Worm (Caenorhabditis elegans) whole organism, L4/young adult: Measurements from ENCODE around the gene tra-2.

Experiments used
- W03F9.2 ChIP-seq: fragments of 150-350 bp; optimal IDR thresholded peaks from 2 replicates; lab custom pipeline; 2014; ENCODE audit warnings: missing biosample characterization, missing genetic modification characterization
- dao-5 ChIP-seq: sonication (generic microtip); optimal IDR thresholded peaks from 2 replicates; lab custom pipeline; 2016; ENCODE audit warnings: missing genotype, missing genetic modification characterization, moderate library complexity, missing compliant biosample characterization
- him-1 ChIP-seq: sonication (generic microtip); optimal IDR thresholded peaks from 2 replicates; lab custom pipeline; 2016; ENCODE audit warnings: missing genotype, missing genetic modification reagents, missing genetic modification characterization, missing compliant biosample characterization

Gene tra-2

DNA sequence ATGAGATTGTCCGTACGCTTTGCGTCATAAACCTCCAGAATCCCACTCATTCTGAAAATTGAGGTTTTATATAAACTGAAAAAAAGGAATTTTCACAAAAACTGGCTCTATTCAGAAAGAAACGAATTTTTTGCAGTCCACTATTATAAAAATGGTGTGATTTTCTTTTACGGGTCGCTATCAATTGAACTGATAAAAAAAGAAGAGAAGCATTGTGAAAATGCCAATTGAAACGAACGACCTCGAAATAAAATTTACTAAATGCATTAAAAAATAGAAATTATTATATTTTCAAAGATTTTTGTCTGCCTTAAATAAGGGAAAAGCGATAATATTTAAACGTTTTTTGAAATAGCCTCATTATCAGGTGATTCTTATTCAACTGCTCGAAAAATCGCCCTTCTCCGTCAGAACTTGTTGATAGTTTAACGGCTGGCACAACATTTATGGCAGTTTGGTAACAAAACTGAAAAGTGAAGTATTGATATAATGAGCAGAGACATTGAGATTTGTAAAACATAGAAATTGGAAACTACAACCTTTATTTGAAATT lies 6.8 kb upstream of the tra-2 start, which contains the start of gene art-1:
TSS of gene art-1 (minus strand) at position 51 of the 553 bp plus-strand sequence.
- TF ChIP-seq him-1 (tag; lab: Kevin White, UChicago) (no peak), W03F9.2 (tag; lab: Kevin White, UChicago) (no peak), dao-5 (tag; lab: Kevin White, UChicago) (no peak)

DNA sequence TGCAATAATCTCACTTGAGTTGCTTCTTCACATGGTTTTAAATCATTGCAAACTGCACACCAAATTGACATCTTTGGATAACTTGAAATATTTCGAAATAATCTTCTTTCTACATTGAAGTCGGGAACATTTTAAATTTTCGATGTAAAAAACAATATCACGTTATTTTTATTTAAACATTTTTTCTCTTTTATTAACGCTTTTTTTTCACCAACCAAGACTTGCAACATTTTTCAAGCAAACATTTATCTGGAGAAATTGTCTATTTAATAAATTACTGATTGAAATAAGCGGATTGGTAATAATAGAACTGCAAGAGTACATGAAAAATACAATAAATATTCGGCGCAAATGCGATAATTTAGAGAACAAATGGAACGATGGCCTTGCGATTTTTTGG lies 5.0 kb upstream of the tra-2 start, which contains the start of gene C15F1.5:
TSS of gene C15F1.5 (minus strand) at position 101 of the 400 bp plus-strand sequence.
- no peak for TF ChIP-seq W03F9.2 (tag; lab: Kevin White, UChicago)
- no peak for TF ChIP-seq dao-5 (tag; lab: Kevin White, UChicago)
- no peak for TF ChIP-seq him-1 (tag; lab: Kevin White, UChicago)

DNA sequence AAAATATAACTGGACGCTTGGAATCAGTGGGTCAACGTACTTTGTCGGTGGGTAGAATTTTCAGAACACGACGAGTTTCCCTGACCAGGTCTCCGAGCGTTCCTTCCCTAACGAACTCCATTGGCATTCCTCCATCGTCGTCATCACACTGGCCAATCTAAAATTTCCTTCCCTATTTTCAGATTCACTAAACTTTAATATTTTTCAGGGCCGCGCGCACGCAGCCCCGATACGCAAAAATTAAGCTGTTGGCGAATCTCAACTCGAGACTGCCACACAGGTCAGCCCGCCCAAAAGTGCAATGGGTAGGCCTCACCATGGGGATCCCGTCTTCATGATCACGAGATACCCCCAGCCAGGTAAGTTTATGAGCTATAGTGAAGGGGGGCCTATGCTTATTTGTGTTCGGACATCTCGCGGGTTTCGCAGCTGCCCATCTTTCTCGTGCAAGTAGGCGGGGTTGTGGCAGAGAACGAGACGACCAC lies 2.8 kb upstream of the tra-2 start:
- TF ChIP-seq him-1 (tag; lab: Kevin White, UChicago) = no peak
- TF ChIP-seq W03F9.2 (tag; lab: Kevin White, UChicago) = no peak
- TF ChIP-seq dao-5 (tag; lab: Kevin White, UChicago) = no peak

DNA sequence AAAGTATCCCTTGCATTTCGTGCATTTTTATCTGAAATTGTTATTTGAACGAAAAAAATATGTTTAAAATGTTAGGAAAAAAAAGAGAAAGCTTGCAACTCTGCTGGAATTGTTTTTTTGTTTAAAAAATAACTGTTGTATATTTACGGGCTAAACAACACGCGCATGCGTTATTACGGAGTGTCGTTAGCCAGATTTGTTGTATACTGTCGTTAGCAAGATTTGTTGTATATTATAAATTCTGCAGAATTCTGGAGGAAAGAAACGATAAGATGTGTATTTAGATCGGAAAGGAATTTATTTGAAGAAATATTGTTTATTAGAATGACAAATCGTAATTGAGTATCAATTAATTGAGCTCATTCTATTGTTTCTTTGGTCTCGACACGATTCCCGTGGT lies 2.1 kb upstream of the tra-2 start, which contains the start of gene eif-2Bgamma:
TSS of gene eif-2Bgamma (minus strand) at position 31 of the 400 bp plus-strand sequence.
- no peak for TF ChIP-seq him-1 (tag; lab: Kevin White, UChicago)
- no peak for TF ChIP-seq dao-5 (tag; lab: Kevin White, UChicago)
- no peak for TF ChIP-seq W03F9.2 (tag; lab: Kevin White, UChicago)

DNA sequence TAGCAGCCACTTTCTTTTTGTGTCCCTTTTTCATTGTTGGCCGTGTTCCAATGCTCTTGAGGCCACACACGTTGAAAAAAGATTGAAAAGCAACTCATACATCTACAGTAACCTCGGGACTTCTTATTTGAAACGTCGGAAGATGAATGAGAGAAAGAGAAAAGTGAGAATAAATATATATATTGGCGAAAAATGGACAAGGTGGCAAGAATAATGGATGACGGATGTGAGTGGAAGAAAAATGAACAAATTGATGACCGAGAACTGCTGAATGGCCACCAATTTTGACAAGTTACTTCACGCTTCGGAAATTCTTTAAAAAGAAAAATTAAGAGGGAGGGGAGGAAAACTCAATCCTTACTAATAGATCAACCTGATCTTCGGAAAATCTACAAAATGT lies 7.3 kb downstream of the tra-2 start:
- TF ChIP-seq him-1 (tag; lab: Kevin White, UChicago) (no peak), dao-5 (tag; lab: Kevin White, UChicago) (no peak), W03F9.2 (tag; lab: Kevin White, UChicago) (no peak)

DNA sequence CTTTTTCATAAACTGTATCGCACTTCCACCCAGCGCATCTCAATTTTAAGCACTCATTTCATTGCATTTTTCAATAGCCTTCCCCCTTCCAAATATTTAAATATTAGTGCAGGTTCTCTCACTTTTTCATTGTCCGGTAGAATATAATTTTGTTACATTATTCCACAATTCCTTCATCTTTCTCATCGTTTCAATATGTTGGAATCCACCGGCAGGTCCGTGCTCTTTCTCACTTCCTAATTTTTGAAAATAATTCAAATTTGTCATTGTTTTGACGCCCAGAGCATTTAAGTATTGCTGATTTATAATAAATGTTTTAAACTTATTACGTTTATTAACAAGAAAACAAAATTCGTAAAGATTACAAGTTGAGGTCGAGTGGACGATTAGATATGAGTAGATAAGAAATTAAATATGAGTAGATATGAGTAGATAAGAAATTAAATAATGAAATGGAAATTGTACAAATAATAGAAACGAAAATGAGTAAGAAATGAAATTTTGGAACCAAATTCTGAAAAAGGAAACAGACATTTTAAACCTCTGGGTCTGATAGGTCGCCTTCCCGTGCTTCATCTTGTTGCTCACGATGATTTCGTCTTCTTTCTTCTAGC lies 10.3 kb downstream of the tra-2 start:
- TF ChIP-seq dao-5 (tag; lab: Kevin White, UChicago) (no peak), him-1 (tag; lab: Kevin White, UChicago) (no peak), W03F9.2 (tag; lab: Kevin White, UChicago) (no peak)

DNA sequence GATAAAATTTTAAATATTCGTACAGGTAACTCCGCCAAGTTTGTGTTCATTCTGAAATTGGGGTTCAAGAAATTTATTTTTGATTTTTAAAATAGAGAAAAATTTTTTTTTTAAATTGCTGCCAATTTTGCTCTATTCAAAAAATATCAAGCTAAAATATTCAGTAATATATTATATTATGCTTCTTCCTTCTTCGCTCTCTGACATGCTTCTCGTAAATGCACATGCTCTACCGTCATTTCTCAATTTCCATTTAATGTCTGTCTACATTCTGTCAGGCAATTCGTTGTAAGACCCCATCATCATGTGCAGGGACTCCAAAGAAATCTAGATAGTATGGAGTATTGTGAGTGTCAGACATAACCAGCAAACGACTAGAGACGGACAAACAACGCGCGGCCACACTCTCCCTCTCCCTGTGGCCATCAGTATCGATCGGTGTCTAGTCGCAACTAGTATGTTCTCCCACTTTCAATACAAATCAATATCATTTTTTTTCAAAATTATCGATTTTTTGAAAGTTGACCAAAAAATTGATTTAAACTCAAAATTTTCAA lies 14.1 kb downstream of the tra-2 start, which contains the start of the genes malt-1 and ceh-38:
TSS of gene malt-1 (minus strand) at position 51 of the 557 bp plus-strand sequence.
TSS of gene ceh-38 (plus strand) at position 277 of the 557 bp plus-strand sequence.
- TF ChIP-seq W03F9.2 (tag; lab: Kevin White, UChicago) = peak; percentile 89
- peak; percentile 95 for TF ChIP-seq him-1 (tag; lab: Kevin White, UChicago)
- TF ChIP-seq dao-5 (tag; lab: Kevin White, UChicago) = peak; percentile 10

DNA sequence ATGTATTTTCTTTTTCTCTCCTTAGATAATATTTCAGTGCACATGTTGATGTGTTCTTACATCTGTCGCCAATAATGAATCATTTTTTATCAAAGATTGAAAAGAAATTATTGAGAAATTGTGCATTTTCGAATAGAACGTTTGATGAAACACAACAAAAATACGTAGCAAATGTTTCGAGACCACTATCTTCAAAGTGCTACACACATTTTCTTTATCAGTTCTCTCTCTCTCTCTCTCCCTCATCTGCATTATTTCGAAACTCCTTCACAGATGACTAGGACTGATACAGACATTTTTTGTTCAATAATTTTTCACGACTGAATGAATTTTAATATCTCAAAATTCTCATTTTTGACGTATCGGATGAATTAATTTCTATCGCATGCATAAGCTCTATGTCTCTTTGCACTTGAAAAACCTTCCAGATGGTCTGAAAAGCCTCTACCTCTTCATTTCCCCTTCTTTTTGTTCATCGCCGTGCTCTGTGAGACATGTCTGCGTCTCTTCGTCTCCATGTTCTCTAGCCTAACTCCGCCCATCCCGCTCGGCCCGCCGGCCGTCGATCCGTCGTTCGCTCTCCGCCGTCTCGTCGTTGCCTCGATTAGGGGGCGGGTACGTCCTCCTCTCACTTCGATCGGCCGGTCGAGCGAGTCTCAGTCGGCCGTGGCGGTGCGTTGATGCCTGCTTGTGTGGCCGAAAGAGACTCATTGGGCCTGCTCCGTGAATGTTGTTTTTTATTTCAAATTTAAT lies 22.0 kb downstream of the tra-2 start:
- peak; percentile 33 for TF ChIP-seq him-1 (tag; lab: Kevin White, UChicago)
- TF ChIP-seq dao-5 (tag; lab: Kevin White, UChicago) = no peak

DNA sequence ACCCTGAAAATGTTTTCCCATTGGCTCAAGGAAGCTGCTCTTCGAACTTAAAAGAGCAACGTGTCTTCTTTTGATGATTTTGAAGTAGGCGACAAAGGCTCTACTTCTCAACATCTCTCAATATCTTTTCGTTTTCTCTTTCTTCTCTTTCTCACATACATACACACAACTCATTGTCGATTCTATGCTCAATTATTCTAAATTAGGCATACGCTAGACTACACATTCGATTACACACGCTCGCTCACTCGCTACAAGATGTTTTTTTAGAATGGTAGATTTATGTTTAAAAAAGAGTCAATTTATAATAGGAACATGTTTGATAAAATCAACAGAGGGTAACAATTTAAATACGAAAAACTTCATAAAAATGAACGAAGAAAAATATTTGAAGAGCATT lies 24.0 kb downstream of the tra-2 start:
- TF ChIP-seq him-1 (tag; lab: Kevin White, UChicago) (no peak), dao-5 (tag; lab: Kevin White, UChicago) (no peak), W03F9.2 (tag; lab: Kevin White, UChicago) (no peak)

DNA sequence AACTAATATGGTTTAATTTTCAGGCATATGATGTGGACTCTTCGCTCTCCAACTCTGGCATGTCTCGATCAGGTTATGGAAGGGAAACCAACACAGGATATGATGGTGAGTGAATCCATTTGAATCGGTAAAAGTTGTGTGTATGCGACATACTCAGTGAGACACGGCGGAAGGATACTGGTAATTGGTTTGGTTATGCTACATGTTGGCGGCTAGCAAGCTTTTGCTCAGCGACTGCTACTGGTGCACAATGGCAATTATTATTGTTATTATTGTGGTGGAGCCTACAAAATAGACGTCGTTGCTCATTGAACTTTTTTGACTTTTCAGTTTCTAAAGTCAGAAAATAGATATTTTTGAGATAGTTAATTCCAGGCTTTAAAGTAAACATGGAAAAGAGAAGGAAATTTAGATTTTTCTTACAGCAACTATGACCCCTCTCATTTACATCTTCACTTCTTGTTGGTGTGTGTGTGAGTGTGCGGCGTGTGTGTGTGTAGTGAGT lies 24.7 kb downstream of the tra-2 start:
- TF ChIP-seq him-1 (tag; lab: Kevin White, UChicago) (no peak), dao-5 (tag; lab: Kevin White, UChicago) (no peak), W03F9.2 (tag; lab: Kevin White, UChicago) (no peak)

DNA sequence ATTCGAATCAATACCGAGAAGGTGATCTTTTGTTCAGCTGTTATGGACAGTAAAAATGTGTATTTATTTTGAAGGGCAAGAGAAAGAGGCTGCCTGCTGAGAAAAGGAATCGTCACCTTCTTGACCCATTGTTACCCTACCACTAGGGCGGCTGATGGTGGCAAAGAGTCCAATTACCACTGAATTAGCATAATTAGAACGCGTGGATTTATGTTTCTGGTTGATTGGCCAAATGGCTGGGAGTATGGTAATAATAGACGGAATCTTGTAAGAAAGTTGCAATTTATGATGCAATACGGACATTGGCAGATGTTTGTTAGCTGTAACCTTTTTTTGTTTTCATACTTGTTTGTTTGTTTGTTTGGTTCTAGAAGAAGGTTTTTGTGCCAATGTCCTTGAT lies 25.6 kb downstream of the tra-2 start:
- TF ChIP-seq W03F9.2 (tag; lab: Kevin White, UChicago) (no peak), him-1 (tag; lab: Kevin White, UChicago) (no peak), dao-5 (tag; lab: Kevin White, UChicago) (no peak)

DNA sequence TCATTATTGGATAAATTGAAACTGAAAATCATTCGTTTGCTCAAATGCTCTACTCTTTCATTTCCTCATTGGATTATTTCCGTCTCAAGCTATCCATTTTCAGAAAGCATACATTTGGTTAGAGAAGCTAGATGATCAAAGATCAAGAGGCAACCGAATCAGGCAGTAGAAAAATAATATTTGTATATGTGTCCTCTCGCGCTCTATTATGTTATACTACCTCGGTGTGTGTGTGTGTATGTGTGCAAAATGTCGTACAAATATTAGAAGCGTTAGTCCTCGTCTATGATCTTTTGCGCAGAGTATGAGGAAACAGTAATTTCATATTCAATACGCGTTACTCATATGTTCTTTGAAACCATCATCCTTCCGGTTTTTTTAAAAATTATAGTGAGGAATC lies 28.4 kb downstream of the tra-2 start:
- no peak for TF ChIP-seq W03F9.2 (tag; lab: Kevin White, UChicago)
- no peak for TF ChIP-seq dao-5 (tag; lab: Kevin White, UChicago)
- no peak for TF ChIP-seq him-1 (tag; lab: Kevin White, UChicago)
